Fruit fly (Drosophila melanogaster): ENCODE results near the gene vri.
A peak's percentile ranks its signal among the peaks of the same experiment; 100 is the strongest.

The vri gene

DNA sequence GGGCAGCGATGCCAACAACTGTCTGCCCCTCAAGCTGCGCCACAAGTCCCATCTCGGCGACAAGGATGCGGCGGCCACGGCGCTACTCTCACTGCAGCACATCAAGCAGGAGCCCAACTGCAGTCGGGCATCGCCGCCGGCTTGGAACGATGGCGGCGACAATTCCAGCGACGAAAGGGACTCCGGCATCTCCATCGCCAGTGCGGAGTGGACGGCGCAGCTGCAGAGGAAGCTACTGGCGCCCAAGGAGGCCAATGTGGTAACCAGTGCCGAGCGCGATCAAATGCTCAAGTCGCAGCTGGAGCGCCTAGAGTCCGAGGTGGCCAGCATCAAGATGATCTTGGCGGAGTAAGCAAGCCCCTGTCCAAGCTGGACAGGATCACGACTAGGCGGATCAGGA, 20.6 kb downstream of the vri start:
- no peak for TF ChIP-seq ash1 (GFP tag; optimal IDR thresholded peaks at IDR 0.05)
- peak; percentile 92 for TF ChIP-seq Ets65A (GFP tag)
- no peak for TF ChIP-seq CG10321 (GFP tag; IDR thresholded peaks at IDR 0.05)
- no peak for TF ChIP-seq Hmx (GFP tag; optimal IDR thresholded peaks at IDR 0.05)
- TF ChIP-seq Myb (GFP tag; optimal IDR thresholded peaks at IDR 0.05) = no peak
- no peak for TF ChIP-seq mirr (GFP tag; optimal IDR thresholded peaks at IDR 0.05)
- no peak for TF ChIP-seq Jarid2 (GFP tag; optimal IDR thresholded peaks at IDR 0.05)
- TF ChIP-seq tll (GFP tag; optimal IDR thresholded peaks at IDR 0.05) = no peak
- TF ChIP-seq Fer3 (tag; optimal IDR thresholded peaks at IDR 0.05) = no peak
- no peak for TF ChIP-seq CG5245 (GFP tag; optimal IDR thresholded peaks at IDR 0.05)
- no peak for TF ChIP-seq CrebB (tag; optimal IDR thresholded peaks at IDR 0.05)
- TF ChIP-seq Gsc (GFP tag; IDR thresholded peaks at IDR 0.05) = no peak
- no peak for TF ChIP-seq unpg (GFP tag; optimal IDR thresholded peaks at IDR 0.05)
- no peak for TF ChIP-seq CG14667 (GFP tag; IDR thresholded peaks at IDR 0.05)
- TF ChIP-seq CG7357 (GFP tag; IDR thresholded peaks at IDR 0.05) = no peak
- TF ChIP-seq org-1 (GFP tag; optimal IDR thresholded peaks at IDR 0.05) = no peak
- TF ChIP-seq YL-1 (GFP tag; optimal IDR thresholded peaks at IDR 0.05) = no peak
- no peak for TF ChIP-seq crol (GFP tag; IDR thresholded peaks at IDR 0.05)
- TF ChIP-seq Med (GFP tag) = peak; percentile 39
- no peak for TF ChIP-seq slp2 (GFP tag; optimal IDR thresholded peaks at IDR 0.05)
- TF ChIP-seq Bdp1 (GFP tag; optimal IDR thresholded peaks at IDR 0.05) = no peak
- peak; percentile 35 for TF ChIP-seq sens (GFP tag)
- TF ChIP-seq CG2120 (GFP tag; optimal IDR thresholded peaks at IDR 0.05) = no peak
- no peak for TF ChIP-seq Rx (GFP tag; IDR thresholded peaks at IDR 0.05)
- TF ChIP-seq twi (tag; optimal IDR thresholded peaks at IDR 0.05) = no peak

DNA sequence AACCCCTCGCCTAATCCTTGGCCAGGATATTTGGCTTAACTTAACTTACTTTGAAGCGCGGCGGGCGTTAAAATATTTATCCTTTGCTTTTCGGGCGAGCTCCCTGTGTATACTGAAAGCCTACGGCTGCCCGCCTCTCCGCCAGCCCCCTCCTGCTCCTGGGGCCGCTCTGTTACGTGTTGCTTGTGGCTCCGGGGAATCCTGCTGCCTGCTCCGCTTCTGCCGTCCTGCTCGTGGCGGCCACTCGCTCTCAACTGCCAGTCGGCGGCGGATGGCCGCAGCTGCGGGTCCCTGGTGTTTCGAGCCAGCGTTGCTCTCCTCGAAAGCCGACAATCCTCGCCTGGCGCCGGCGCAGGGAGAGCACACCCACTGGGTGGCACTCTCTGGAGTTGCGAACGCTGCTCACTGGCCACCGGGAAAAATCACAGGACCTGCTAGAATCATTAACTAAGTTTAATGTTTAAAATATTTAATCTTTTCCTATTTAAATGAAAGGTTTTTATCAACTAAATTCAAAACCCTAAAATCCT, 26.0 kb downstream of the vri start, which contains the start of gene CG14024:
TSS of gene CG14024 (minus strand) at position 266 of the 530 bp plus-strand sequence.
- no peak for TF ChIP-seq Xrp1 (GFP tag; IDR thresholded peaks at IDR 0.05)
- no peak for TF ChIP-seq D (optimal IDR thresholded peaks at IDR 0.05)
- TF ChIP-seq D (GFP tag; optimal IDR thresholded peaks at IDR 0.05) = no peak
- TF ChIP-seq CG2678 (tag; optimal IDR thresholded peaks at IDR 0.05) = no peak
- no peak for TF ChIP-seq CG9609 (GFP tag; optimal IDR thresholded peaks at IDR 0.05)
- TF ChIP-seq CG15514 (GFP tag; optimal IDR thresholded peaks at IDR 0.05) = no peak
- no peak for TF ChIP-seq CG3281 (GFP tag; optimal IDR thresholded peaks at IDR 0.05)
- no peak for TF ChIP-seq sd (tag; optimal IDR thresholded peaks at IDR 0.05)
- no peak for TF ChIP-seq stwl (tag; optimal IDR thresholded peaks at IDR 0.05)
- TF ChIP-seq CG1602 (GFP tag; optimal IDR thresholded peaks at IDR 0.05) = no peak
- no peak for TF ChIP-seq CG8765 (GFP tag; IDR thresholded peaks at IDR 0.05)
- TF ChIP-seq CG18599 (GFP tag; optimal IDR thresholded peaks at IDR 0.05) = no peak
- TF ChIP-seq CG6854 (GFP tag; optimal IDR thresholded peaks at IDR 0.05) = no peak
- TF ChIP-seq CG4328 (GFP tag; optimal IDR thresholded peaks at IDR 0.05) = no peak
- peak; percentile 32; the same call in 1 of the 2 replicates for TF ChIP-seq CG42726 (GFP tag; IDR thresholded peaks at IDR 0.05; ENCODE audit: partially characterized antibody)
- no peak for TF ChIP-seq zfh1 (GFP tag; IDR thresholded peaks at IDR 0.05)
- peak; percentile 24 for TF ChIP-seq sens (GFP tag)
- TF ChIP-seq B-H2 (GFP tag; optimal IDR thresholded peaks at IDR 0.05) = no peak
- TF ChIP-seq Vsx1 (GFP tag; optimal IDR thresholded peaks at IDR 0.05) = no peak
- peak; percentile 93 for TF ChIP-seq ewg (GFP tag; optimal IDR thresholded peaks at IDR 0.05)
- no peak for TF ChIP-seq Blimp-1 (GFP tag; optimal IDR thresholded peaks at IDR 0.05)
- peak; percentile 80 for TF ChIP-seq crol (GFP tag; IDR thresholded peaks at IDR 0.05)
- no peak for TF ChIP-seq hbn (GFP tag; IDR thresholded peaks at IDR 0.05; ENCODE audit: partially characterized antibody)
- TF ChIP-seq CG6254 (GFP tag; optimal IDR thresholded peaks at IDR 0.05) = no peak
- no peak for TF ChIP-seq CG5180 (GFP tag; optimal IDR thresholded peaks at IDR 0.05)
- no peak for TF ChIP-seq MBD-R2 (GFP tag; IDR thresholded peaks at IDR 0.05)
- TF ChIP-seq prd (optimal IDR thresholded peaks at IDR 0.05) = no peak
- TF ChIP-seq prd (GFP tag; IDR thresholded peaks at IDR 0.05) = 0 out of 3 replicates have a peak, but pooled peaks have one; percentile 16
- no peak for TF ChIP-seq bcd (GFP tag; optimal IDR thresholded peaks at IDR 0.05)

Data from whole organism, embryonic.